Worm (Caenorhabditis elegans): Measurements from ENCODE around the gene H23L24.1.
A peak's percentile ranks its signal among the peaks of the same experiment; 100 is the strongest.

The H23L24.1 gene

ce11 chrIV:8740952-8741438, 22.7 kb downstream of the H23L24.1 start, which contains the start of gene F21D5.6:
F21D5.6 (minus strand) TSS chrIV:8741388.
- TF ChIP-seq snpc-3.4 (tag; optimal IDR thresholded peaks at IDR 0.05) (peak; percentile 8), rcor-1 (GFP tag; IDR thresholded peaks at IDR 0.05) (no peak), cebp-1 (GFP tag; IDR thresholded peaks at IDR 0.05) (no peak), cebp-1 (tag; optimal IDR thresholded peaks at IDR 0.05) (peak; percentile 13), pbrm-1 (GFP tag; IDR thresholded peaks at IDR 0.05) (no peak), ceh-40 (GFP tag; IDR thresholded peaks at IDR 0.05) (no peak), B0336.3 (GFP tag; IDR thresholded peaks at IDR 0.05) (0 out of 2 replicates have a peak, but pooled peaks have one; percentile 24), aptf-2 (GFP tag; conservative IDR thresholded peaks at IDR 0.05) (no peak), nhr-179 (tag; optimal IDR thresholded peaks at IDR 0.05) (no peak), zfh-2 (GFP tag; conservative IDR thresholded peaks at IDR 0.05) (no peak), nfyb-1 (GFP tag; IDR thresholded peaks at IDR 0.05) (peak; percentile 57; the same call in 1 of the 2 replicates), dpff-1 (tag; optimal IDR thresholded peaks at IDR 0.05) (peak; percentile 47), unc-62 (GFP tag; optimal IDR thresholded peaks at IDR 0.05) (no peak), aptf-3 (GFP tag; IDR thresholded peaks at IDR 0.05) (no peak), lin-35 (GFP tag; optimal IDR thresholded peaks at IDR 0.05) (peak in 1 of 3 experiments; percentile 48), nfya-2 (GFP tag; IDR thresholded peaks at IDR 0.05) (no peak), snpc-4 (GFP tag; optimal IDR thresholded peaks at IDR 0.05) (no peak), snpc-4 (tag; optimal IDR thresholded peaks at IDR 0.05) (no peak), madf-6 (GFP tag; IDR thresholded peaks at IDR 0.05) (peak; percentile 32; the same call in 1 of the 2 replicates), ztf-28 (GFP tag; IDR thresholded peaks at IDR 0.05) (no peak), F57C9.4 (tag; optimal IDR thresholded peaks at IDR 0.05) (no peak), repo-1 (tag; optimal IDR thresholded peaks at IDR 0.05) (peak; percentile 56)

- no peak for TF ChIP-seq hrde-1 (tag; optimal IDR thresholded peaks at IDR 0.05; ENCODE audit: borderline replicate concordance)
- peak in 1 of 3 experiments; percentile 78 for TF ChIP-seq lin-35 (GFP tag; optimal IDR thresholded peaks at IDR 0.05)
- TF ChIP-seq tbp1 (GFP tag; optimal IDR thresholded peaks at IDR 0.05): peak; percentile 55
- TF ChIP-seq snpc-4 (GFP tag; optimal IDR thresholded peaks at IDR 0.05): no peak
- peak in 3 of 4 experiments; percentile 51 to 63 (median 59) for TF ChIP-seq snpc-4 (tag; optimal IDR thresholded peaks at IDR 0.05)
- TF ChIP-seq B0336.3 (GFP tag; IDR thresholded peaks at IDR 0.05): peak; percentile 71; the same call in 1 of the 2 replicates
- TF ChIP-seq lin-54 (GFP tag; optimal IDR thresholded peaks at IDR 0.05): peak; percentile 89
- no peak for TF ChIP-seq cebp-2 (GFP tag; IDR thresholded peaks at IDR 0.05)
- peak; percentile 27; the same call in 1 of the 2 replicates for TF ChIP-seq rcor-1 (GFP tag; IDR thresholded peaks at IDR 0.05)
- peak; percentile 19 for TF ChIP-seq K12H6.12 (tag; optimal IDR thresholded peaks at IDR 0.05)
- peak; percentile 97 for TF ChIP-seq let-607 (tag; optimal IDR thresholded peaks at IDR 0.05)
- TF ChIP-seq hmg-1.2 (GFP tag; IDR thresholded peaks at IDR 0.05): peak; percentile 52
- no peak for TF ChIP-seq ceh-40 (GFP tag; IDR thresholded peaks at IDR 0.05)
- TF ChIP-seq ztf-18 (tag; optimal IDR thresholded peaks at IDR 0.05): peak; percentile 96
- TF ChIP-seq atf-7 (tag; optimal IDR thresholded peaks at IDR 0.05): peak; percentile 28
- peak; percentile 67 for TF ChIP-seq nhr-80 (tag; optimal IDR thresholded peaks at IDR 0.05)
- no peak for TF ChIP-seq mes-4 (tag; optimal IDR thresholded peaks at IDR 0.05)
- peak; percentile 30 for TF ChIP-seq repo-1 (tag; optimal IDR thresholded peaks at IDR 0.05)
- TF ChIP-seq attf-5 (GFP tag; optimal IDR thresholded peaks at IDR 0.05): peak; percentile 90
- TF ChIP-seq F23B12.7 (tag; optimal IDR thresholded peaks at IDR 0.05; ENCODE audit: insufficient read depth): peak; percentile 63
- TF ChIP-seq madf-8 (GFP tag; conservative IDR thresholded peaks at IDR 0.05): peak; percentile 36
- peak; percentile 41 for TF ChIP-seq F33H1.4 (GFP tag; IDR thresholded peaks at IDR 0.05)
- TF ChIP-seq hmg-20 (GFP tag; IDR thresholded peaks at IDR 0.05): peak; percentile 29; the same call in 1 of the 2 replicates
- no peak for TF ChIP-seq B0035.1 (tag; optimal IDR thresholded peaks at IDR 0.05)
- 0 out of 2 replicates have a peak, but pooled peaks have one; percentile 64 for TF ChIP-seq pbrm-1 (GFP tag; IDR thresholded peaks at IDR 0.05)
- no peak for TF ChIP-seq tbx-9 (tag; optimal IDR thresholded peaks at IDR 0.05; ENCODE audit: borderline replicate concordance)
- TF ChIP-seq nhr-179 (tag; optimal IDR thresholded peaks at IDR 0.05): no peak
- TF ChIP-seq tlf-1 (GFP tag; optimal IDR thresholded peaks at IDR 0.05): peak; percentile 60
- peak; percentile 88 for TF ChIP-seq dox-1 (GFP tag; IDR thresholded peaks at IDR 0.05)
- peak; percentile 68; the same call in 1 of the 2 replicates for TF ChIP-seq ekl-4 (GFP tag; IDR thresholded peaks at IDR 0.05)
- TF ChIP-seq lsl-1 (GFP tag; optimal IDR thresholded peaks at IDR 0.05): peak; percentile 55
- peak; percentile 79 for TF ChIP-seq nfyb-1 (GFP tag; IDR thresholded peaks at IDR 0.05)
These were observed 25.5 kb downstream of the H23L24.1 start, which contains the start of gene F21D5.7 for ce11 chrIV:8743654-8744332. F21D5.7 (minus strand) TSS chrIV:8743704.

Measured in whole organism, young adult.